Worm (Caenorhabditis elegans) whole organism, early embryonic: Measurements from ENCODE around the gene nas-16.

Experiments used
- aly-1 ChIP-seq: sonication (generic microtip); optimal IDR thresholded peaks from 2 replicates; lab custom pipeline; 2016; ENCODE audit warnings: missing genetic modification characterization, missing compliant biosample characterization
- ama-1 ChIP-seq: fragments of 150-350 bp; optimal IDR thresholded peaks from 2 replicates; lab custom pipeline; 2014
- scrt-1 ChIP-seq: fragments of 200-800 bp; sonication (Bioruptor generic); IDR thresholded peaks from 2 replicates; pipeline ENCODE4 v1.3.6; 2022; ENCODE audit warnings: missing genetic modification characterization, missing compliant biosample characterization

DNA sequence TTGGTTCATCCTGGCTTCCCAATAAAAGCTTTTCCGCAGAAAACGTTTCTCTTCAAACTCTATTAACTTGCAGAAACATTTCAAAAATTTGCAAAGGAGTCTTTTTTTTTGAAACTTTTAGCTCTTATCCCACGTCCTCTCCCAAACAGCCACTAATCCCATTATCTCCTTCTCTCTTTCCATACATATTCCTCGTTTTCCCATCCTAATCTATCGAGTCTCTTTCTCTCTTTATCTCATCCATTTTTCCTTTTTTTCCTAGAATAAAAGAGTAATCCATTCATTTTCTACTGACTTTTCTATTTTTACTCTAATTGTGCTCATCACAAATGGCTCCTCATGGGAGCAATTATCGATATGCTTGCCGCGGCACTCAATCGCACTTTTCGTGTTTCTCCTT, 36.6 kb downstream of the nas-16 start:
- TF ChIP-seq ama-1 (lab: Kevin White, UChicago) (no peak), aly-1 (no peak), scrt-1 (no peak)
